Fruit fly (Drosophila melanogaster) whole organism, embryonic: ENCODE measurements around the gene CG31100.

Source experiments
- Atf-2 ChIP-seq: fragments of 200-800 bp; sonication (Bioruptor generic); optimal IDR thresholded peaks from 2 replicates; lab custom pipeline; 2016; ENCODE audit warnings: missing biosample characterization, missing genetic modification characterization
- CG10267 ChIP-seq: fragments of 200-800 bp; sonication (Bioruptor generic); optimal IDR thresholded peaks from 2 replicates; lab custom pipeline; 2018; ENCODE audit warnings: missing biosample characterization, mild to moderate bottlenecking, missing genetic modification characterization, moderate library complexity
- CG13424 ChIP-seq: fragments of 200-800 bp; sonication (Bioruptor generic); optimal IDR thresholded peaks from 2 replicates; lab custom pipeline; 2019; ENCODE audit warnings: missing biosample characterization, mild to moderate bottlenecking, missing genetic modification characterization, moderate library complexity
- CG16813 ChIP-seq: fragments of 200-800 bp; sonication (Bioruptor generic); IDR thresholded peaks from 3 replicates; pipeline ENCODE4 v1.3.6; 2022; ENCODE audit warnings: missing biosample characterization, missing genetic modification characterization; ENCODE audit not compliant: partially characterized antibody
- CG17361 ChIP-seq: fragments of 200-800 bp; sonication (Bioruptor generic); IDR thresholded peaks from 3 replicates; pipeline ENCODE4 v1.3.6; 2022; ENCODE audit warnings: missing biosample characterization, missing genetic modification characterization
- CG18476 ChIP-seq: fragments of 200-800 bp; sonication (Bioruptor generic); optimal IDR thresholded peaks from 2 replicates; lab custom pipeline; 2016; ENCODE audit warnings: missing biosample characterization, mild to moderate bottlenecking, missing genetic modification characterization
- CG2875 ChIP-seq: fragments of 200-800 bp; sonication (Bioruptor generic); optimal IDR thresholded peaks from 2 replicates; lab custom pipeline; 2017; ENCODE audit warnings: missing biosample characterization, mild to moderate bottlenecking, missing genetic modification characterization, missing genetic modification reagents
- CG30403 ChIP-seq: fragments of 200-800 bp; sonication (Bioruptor generic); optimal IDR thresholded peaks from 3 replicates; lab custom pipeline; 2016; ENCODE audit warnings: missing biosample characterization, missing genetic modification characterization
- CG7963 ChIP-seq: fragments of 200-800 bp; sonication (Bioruptor generic); IDR thresholded peaks from 3 replicates; pipeline ENCODE4 v1.3.6; 2022; ENCODE audit warnings: missing biosample characterization, missing genetic modification characterization; ENCODE audit not compliant: partially characterized antibody
- CG7987 ChIP-seq: fragments of 200-800 bp; sonication (Bioruptor generic); optimal IDR thresholded peaks from 2 replicates; lab custom pipeline; 2018; ENCODE audit warnings: missing biosample characterization, mild to moderate bottlenecking, missing genetic modification characterization, moderate library complexity
- CG8359 ChIP-seq: fragments of 200-800 bp; sonication (Bioruptor generic); optimal IDR thresholded peaks from 2 replicates; lab custom pipeline; 2017; ENCODE audit warnings: missing biosample characterization, mild to moderate bottlenecking, missing genetic modification characterization, borderline replicate concordance
- CG9437 ChIP-seq: fragments of 200-800 bp; sonication (Bioruptor generic); optimal IDR thresholded peaks from 2 replicates; lab custom pipeline; 2018; ENCODE audit warnings: missing biosample characterization, mild to moderate bottlenecking, missing genetic modification characterization
- CG9727 ChIP-seq: fragments of 200-800 bp; sonication (Bioruptor generic); optimal IDR thresholded peaks from 3 replicates; lab custom pipeline; 2017; ENCODE audit warnings: missing biosample characterization, mild to moderate bottlenecking, missing genetic modification characterization
- CG9797 ChIP-seq: fragments of 200-800 bp; sonication (Bioruptor generic); optimal IDR thresholded peaks from 3 replicates; lab custom pipeline; 2018; ENCODE audit warnings: missing biosample characterization, mild to moderate bottlenecking, missing genetic modification characterization
- CG9817 ChIP-seq: fragments of 200-800 bp; sonication (Bioruptor generic); optimal IDR thresholded peaks from 2 replicates; lab custom pipeline; 2018; ENCODE audit warnings: missing biosample characterization, mild to moderate bottlenecking, missing genetic modification characterization, moderate library complexity
- CHES-1-like ChIP-seq: fragments of 200-800 bp; sonication (Bioruptor generic); optimal IDR thresholded peaks from 2 replicates; lab custom pipeline; 2016; ENCODE audit warnings: missing biosample characterization, missing genetic modification characterization
- CTCF ChIP-seq: fragments of 200-800 bp; sonication (Bioruptor generic); optimal IDR thresholded peaks from 2 replicates; lab custom pipeline; 2017; ENCODE audit warnings: missing biosample characterization, mild to moderate bottlenecking, missing genetic modification characterization, moderate library complexity
- D19A ChIP-seq: fragments of 200-800 bp; optimal IDR thresholded peaks from 3 replicates; lab custom pipeline; 2019; ENCODE audit warnings: missing biosample characterization, mild to moderate bottlenecking, missing genetic modification characterization, moderate library complexity
- Dbx ChIP-seq: fragments of 200-800 bp; sonication (Bioruptor generic); IDR thresholded peaks from 3 replicates; pipeline ENCODE4 v1.3.6; 2022; ENCODE audit warnings: missing biosample characterization, missing genetic modification characterization
- Drgx ChIP-seq: fragments of 200-800 bp; sonication (Bioruptor generic); IDR thresholded peaks from 2 replicates; pipeline ENCODE4 v1.3.6; 2022; ENCODE audit warnings: missing biosample characterization, missing genetic modification characterization
- GATAe ChIP-seq: fragments of 200-800 bp; sonication (Bioruptor generic); conservative IDR thresholded peaks from 2 replicates; pipeline ENCODE4 v1.3.6; 2022; ENCODE audit warnings: missing biosample characterization, missing genetic modification characterization
- H2.0 ChIP-seq: fragments of 200-800 bp; sonication (Bioruptor generic); IDR thresholded peaks from 2 replicates; pipeline ENCODE4 v1.3.6; 2022; ENCODE audit warnings: missing biosample characterization, missing genetic modification characterization
- MESR4 ChIP-seq: fragments of 200-800 bp; sonication (Bioruptor generic); optimal IDR thresholded peaks from 2 replicates; lab custom pipeline; 2018; ENCODE audit warnings: missing biosample characterization, mild to moderate bottlenecking, missing genetic modification characterization, moderate library complexity
- Mrtf ChIP-seq: fragments of 200-800 bp; sonication (Bioruptor generic); IDR thresholded peaks from 3 replicates; pipeline ENCODE4 v1.3.6; 2022; ENCODE audit warnings: missing biosample characterization, missing genetic modification characterization
- Rfx ChIP-seq: fragments of 200-800 bp; sonication (Bioruptor generic); IDR thresholded peaks from 2 replicates; pipeline ENCODE4 v1.3.6; 2022; ENCODE audit warnings: missing biosample characterization, missing genetic modification characterization
- Sox100B ChIP-seq: fragments of 200-800 bp; sonication (Bioruptor generic); optimal IDR thresholded peaks from 3 replicates; lab custom pipeline; 2018; ENCODE audit warnings: missing biosample characterization, mild to moderate bottlenecking, missing genetic modification characterization
- ac ChIP-seq: fragments of 200-800 bp; sonication (Bioruptor generic); optimal IDR thresholded peaks from 3 replicates; lab custom pipeline; 2017; ENCODE audit warnings: missing biosample characterization, mild to moderate bottlenecking, missing genetic modification characterization
- amos ChIP-seq: fragments of 200-800 bp; sonication (Bioruptor generic); IDR thresholded peaks from 2 replicates; pipeline ENCODE4 v1.3.6; 2022; ENCODE audit warnings: missing biosample characterization, missing genetic modification characterization; ENCODE audit not compliant: partially characterized antibody
- bbx ChIP-seq: fragments of 200-800 bp; sonication (Bioruptor generic); IDR thresholded peaks from 2 replicates; pipeline ENCODE4 v1.3.6; 2022; ENCODE audit warnings: missing biosample characterization, missing genetic modification characterization; ENCODE audit not compliant: partially characterized antibody
- bigmax ChIP-seq: fragments of 200-800 bp; sonication (Bioruptor generic); optimal IDR thresholded peaks from 2 replicates; lab custom pipeline; 2018; ENCODE audit warnings: missing biosample characterization, mild to moderate bottlenecking, missing genetic modification characterization
- cg ChIP-seq: fragments of 200-800 bp; sonication (Bioruptor generic); optimal IDR thresholded peaks from 3 replicates; lab custom pipeline; 2019; ENCODE audit warnings: missing biosample characterization, mild to moderate bottlenecking, missing genetic modification characterization, moderate library complexity
- chinmo ChIP-seq: fragments of 200-800 bp; sonication (Bioruptor generic); IDR thresholded peaks from 4 replicates; pipeline ENCODE4 v1.3.6; 2022; ENCODE audit warnings: missing biosample characterization, missing genetic modification characterization; ENCODE audit not compliant: partially characterized antibody
- dati ChIP-seq: fragments of 200-800 bp; sonication (Bioruptor generic); IDR thresholded peaks from 2 replicates; pipeline ENCODE4 v1.3.6; 2022; ENCODE audit warnings: missing biosample characterization, missing genetic modification characterization
- dm ChIP-seq: fragments of 200-800 bp; sonication (Bioruptor generic); optimal IDR thresholded peaks from 3 replicates; lab custom pipeline; 2016; ENCODE audit warnings: missing biosample characterization, missing genetic modification characterization
- en ChIP-seq: fragments of 200-800 bp; sonication (Bioruptor generic); optimal IDR thresholded peaks from 2 replicates; lab custom pipeline; 2016; ENCODE audit warnings: missing biosample characterization, missing genetic modification characterization
- eyg ChIP-seq: fragments of 200-800 bp; sonication (Bioruptor generic); optimal IDR thresholded peaks from 3 replicates; lab custom pipeline; 2016; ENCODE audit warnings: missing biosample characterization, missing genetic modification characterization
- fd3F ChIP-seq: fragments of 200-800 bp; sonication (Bioruptor generic); optimal IDR thresholded peaks from 2 replicates; lab custom pipeline; 2018; ENCODE audit warnings: missing biosample characterization, mild to moderate bottlenecking, missing genetic modification characterization, moderate library complexity
- gcm ChIP-seq: fragments of 200-800 bp; sonication (Bioruptor generic); optimal IDR thresholded peaks from 2 replicates; lab custom pipeline; 2019; ENCODE audit warnings: missing biosample characterization, mild to moderate bottlenecking, missing genetic modification characterization, moderate library complexity
- gcm2 ChIP-seq: fragments of 200-800 bp; sonication (Bioruptor generic); optimal IDR thresholded peaks from 2 replicates; lab custom pipeline; 2016; ENCODE audit warnings: missing biosample characterization, missing genetic modification characterization
- hth ChIP-seq: fragments of >200 bp; optimal IDR thresholded peaks from 2 replicates; lab custom pipeline; 2017; ENCODE audit warnings: inconsistent platforms
- kni ChIP-seq: fragments of 200-800 bp; sonication (Bioruptor generic); optimal IDR thresholded peaks from 3 replicates; lab custom pipeline; 2017; ENCODE audit warnings: mild to moderate bottlenecking, missing biosample characterization, missing genetic modification reagents, missing genetic modification characterization
- lbe ChIP-seq: fragments of 200-800 bp; sonication (Bioruptor generic); optimal IDR thresholded peaks from 2 replicates; lab custom pipeline; 2016; ENCODE audit warnings: missing biosample characterization, mild to moderate bottlenecking, missing genetic modification characterization
- pan ChIP-seq, 4 experiments: fragments of >200 bp in 3 of 4; fragments of 200-800 bp in 1 of 4; sonication (Bioruptor generic) in 1 of 4; optimal IDR thresholded peaks in 3 of 4; IDR thresholded peaks in 1 of 4; 2 replicates each; pipeline versions ENCODE4 v1.3.6 to Lab custom; 2017 to 2022; ENCODE audit warnings: missing biosample characterization in 2 of 4, missing genetic modification characterization in 2 of 4, mixed read lengths in 1 of 4
- psq ChIP-seq: fragments of 200-800 bp; sonication (Bioruptor generic); optimal IDR thresholded peaks from 2 replicates; lab custom pipeline; 2017; ENCODE audit warnings: missing biosample characterization, missing genetic modification characterization
- seq ChIP-seq: fragments of 200-800 bp; sonication (Bioruptor generic); IDR thresholded peaks from 2 replicates; pipeline ENCODE4 v1.3.6; 2022; ENCODE audit warnings: missing biosample characterization, missing genetic modification characterization
- sob ChIP-seq: fragments of 200-800 bp; sonication (Bioruptor generic); IDR thresholded peaks from 2 replicates; pipeline ENCODE4 v1.3.6; 2022; ENCODE audit warnings: missing biosample characterization, missing genetic modification characterization
- stwl ChIP-seq: fragments of 200-800 bp; sonication (Bioruptor generic); optimal IDR thresholded peaks from 3 replicates; lab custom pipeline; 2018; ENCODE audit warnings: missing biosample characterization, mild to moderate bottlenecking, missing genetic modification characterization, moderate library complexity
- sug ChIP-seq: fragments of 200-800 bp; optimal IDR thresholded peaks from 2 replicates; lab custom pipeline; 2019; ENCODE audit warnings: missing biosample characterization, mild to moderate bottlenecking, missing genetic modification characterization, moderate library complexity
- toy ChIP-seq: fragments of 200-800 bp; sonication (Bioruptor generic); IDR thresholded peaks from 2 replicates; pipeline ENCODE4 v1.3.6; 2022; ENCODE audit warnings: missing biosample characterization, missing genetic modification characterization
- zfh1 ChIP-seq: fragments of 200-800 bp; sonication (Bioruptor generic); IDR thresholded peaks from 3 replicates; pipeline ENCODE4 v1.3.6; 2022; ENCODE audit warnings: missing biosample characterization, missing genetic modification characterization

CG31100 gene

dm6 chr3R:9003600-9004223 lies at the start of gene CG31100, which contains the start of gene CG11980 (continued):
- no peak for TF ChIP-seq CG17361
- no peak for TF ChIP-seq zfh1 (GFP tag; lab: Robert Waterston, UW)
- TF ChIP-seq Dbx (GFP tag; lab: Robert Waterston, UW) = no peak
- TF ChIP-seq psq = no peak
- peak; percentile 8 for TF ChIP-seq CTCF
- TF ChIP-seq CG13424 (tag; lab: Kevin White, UChicago) = no peak
- TF ChIP-seq dm = peak; percentile 78
- TF ChIP-seq eyg = no peak
- TF ChIP-seq CG9727 (GFP tag; lab: Kevin White, UChicago) = no peak
- TF ChIP-seq dati (GFP tag; lab: Robert Waterston, UW) = no peak
- peak; percentile 11 for TF ChIP-seq CG30403 (GFP tag; lab: Kevin White, UChicago)
- no peak for TF ChIP-seq kni (GFP tag; lab: Kevin White, UChicago)
- no peak for TF ChIP-seq fd3F (GFP tag; lab: Kevin White, UChicago)
- TF ChIP-seq D19A = no peak
- TF ChIP-seq CG16813 (GFP tag; lab: Robert Waterston, UW) = peak; percentile 73
- no peak for TF ChIP-seq Rfx (GFP tag; lab: Robert Waterston, UW)
- TF ChIP-seq MESR4 (GFP tag; lab: Kevin White, UChicago) = peak; percentile 77
- TF ChIP-seq bbx = peak; percentile 75
- peak; percentile 75 for TF ChIP-seq bigmax (GFP tag; lab: Kevin White, UChicago)
- TF ChIP-seq amos = peak; percentile 77
- no peak for TF ChIP-seq gcm2 (GFP tag; lab: Kevin White, UChicago)
- TF ChIP-seq Mrtf (GFP tag; lab: Robert Waterston, UW) = no peak
- no peak for TF ChIP-seq cg (GFP tag; lab: Kevin White, UChicago)
- TF ChIP-seq CG7963 (GFP tag; lab: Robert Waterston, UW) = peak; percentile 57; the same call in 1 of the 3 replicates
- no peak for TF ChIP-seq Drgx
- TF ChIP-seq CG9797 (GFP tag; lab: Kevin White, UChicago) = peak; percentile 12
- TF ChIP-seq Atf-2 = no peak
- no peak for TF ChIP-seq seq (GFP tag; lab: Robert Waterston, UW)
- no peak for TF ChIP-seq hth (lab: Kevin White, UChicago)
- peak; percentile 24 for TF ChIP-seq lbe (GFP tag; lab: Kevin White, UChicago)
- TF ChIP-seq CG2875 (GFP tag; lab: Kevin White, UChicago) = no peak
- no peak for TF ChIP-seq en (GFP tag; lab: Kevin White, UChicago)
- peak; percentile 55 for TF ChIP-seq CG10267 (tag; lab: Kevin White, UChicago)
- TF ChIP-seq CG7987 (GFP tag; lab: Kevin White, UChicago) = no peak
- no peak for TF ChIP-seq H2.0 (GFP tag; lab: Robert Waterston, UW)
- TF ChIP-seq Sox100B = no peak
- TF ChIP-seq gcm (GFP tag; lab: Kevin White, UChicago) = no peak
- 0 out of 4 replicates have a peak, but pooled peaks have one; percentile 30 for TF ChIP-seq chinmo (GFP tag; lab: Robert Waterston, UW)
- TF ChIP-seq CG8359 (GFP tag; lab: Kevin White, UChicago) = no peak
- TF ChIP-seq CG9437 (GFP tag; lab: Kevin White, UChicago) = no peak
- no peak for TF ChIP-seq sug (tag; lab: Kevin White, UChicago)
- TF ChIP-seq CHES-1-like (GFP tag; lab: Kevin White, UChicago) = peak; percentile 33
- TF ChIP-seq CG9817 (tag; lab: Kevin White, UChicago) = no peak
- no peak for TF ChIP-seq toy (GFP tag; lab: Robert Waterston, UW)
- no peak for TF ChIP-seq ac (GFP tag; lab: Kevin White, UChicago)
- TF ChIP-seq stwl (tag; lab: Kevin White, UChicago) = peak; percentile 75
- no peak for TF ChIP-seq sob (GFP tag; lab: Robert Waterston, UW)
- TF ChIP-seq CG18476 (GFP tag; lab: Kevin White, UChicago) = no peak
- TF ChIP-seq GATAe = no peak
- no peak for TF ChIP-seq pan (optimal IDR thresholded peaks at IDR 0.05; lab: Kevin White, UChicago)
- no peak for TF ChIP-seq pan (GFP tag; optimal IDR thresholded peaks at IDR 0.05 in 1 of 2, IDR thresholded peaks at IDR 0.05 in 1 of 2)
